Fruit fly (Drosophila melanogaster): ENCODE results near the gene CG15535.

CG15535 gene

dm6 chr3R:30427805-30428359, 4.2 kb upstream of the CG15535 start, which contains the start of gene CG2218 (continued):
- TF ChIP-seq bcd (GFP tag; optimal IDR thresholded peaks at IDR 0.05) (no peak), inv (GFP tag; IDR thresholded peaks at IDR 0.05; ENCODE audit: partially characterized antibody) (no peak), gem (tag; optimal IDR thresholded peaks at IDR 0.05) (no peak), Atf3 (GFP tag; optimal IDR thresholded peaks at IDR 0.05) (no peak), org-1 (GFP tag; optimal IDR thresholded peaks at IDR 0.05) (no peak), ci (GFP tag; IDR thresholded peaks at IDR 0.05) (no peak), Antp (GFP tag; optimal IDR thresholded peaks at IDR 0.05) (no peak), CG7963 (GFP tag; IDR thresholded peaks at IDR 0.05; ENCODE audit: partially characterized antibody) (no peak), CG7372 (GFP tag; IDR thresholded peaks at IDR 0.05) (no peak), NK7.1 (GFP tag; optimal IDR thresholded peaks at IDR 0.05) (no peak), run (tag; optimal IDR thresholded peaks at IDR 0.05) (no peak), CG7839 (tag; optimal IDR thresholded peaks at IDR 0.05) (no peak), nau (GFP tag; optimal IDR thresholded peaks at IDR 0.05) (no peak), Med (GFP tag) (peak; percentile 88), H2.0 (GFP tag; IDR thresholded peaks at IDR 0.05) (no peak), gfzf (GFP tag; optimal IDR thresholded peaks at IDR 0.05) (peak; percentile 95), Ravus (GFP tag; IDR thresholded peaks at IDR 0.05) (no peak), CG7556 (GFP tag; optimal IDR thresholded peaks at IDR 0.05) (no peak), caup (GFP tag; optimal IDR thresholded peaks at IDR 0.05; ENCODE audit: severe bottlenecking) (no peak), CG2129 (GFP tag; IDR thresholded peaks at IDR 0.05; ENCODE audit: partially characterized antibody) (no peak), bsh (GFP tag; optimal IDR thresholded peaks at IDR 0.05) (no peak), CoRest (tag; optimal IDR thresholded peaks at IDR 0.05) (peak; percentile 31), CG12659 (GFP tag; optimal IDR thresholded peaks at IDR 0.05) (peak; percentile 52), Fer1 (GFP tag; optimal IDR thresholded peaks at IDR 0.05) (no peak), Elba2 (GFP tag; optimal IDR thresholded peaks at IDR 0.05) (no peak), H15 (GFP tag; IDR thresholded peaks at IDR 0.05) (no peak), Gsc (GFP tag; IDR thresholded peaks at IDR 0.05) (no peak), exex (tag; optimal IDR thresholded peaks at IDR 0.05) (no peak), repo (GFP tag; optimal IDR thresholded peaks at IDR 0.05) (no peak), CG5180 (GFP tag; optimal IDR thresholded peaks at IDR 0.05) (no peak), pita (GFP tag; optimal IDR thresholded peaks at IDR 0.05) (no peak), sr (GFP tag; IDR thresholded peaks at IDR 0.05) (no peak; the same call in 2 of the 3 replicates), CG11247 (GFP tag; IDR thresholded peaks at IDR 0.05) (no peak), pum (GFP tag; optimal IDR thresholded peaks at IDR 0.05) (no peak), CG6254 (GFP tag; optimal IDR thresholded peaks at IDR 0.05) (no peak), CG1792 (GFP tag; optimal IDR thresholded peaks at IDR 0.05) (no peak), CG13894 (tag; optimal IDR thresholded peaks at IDR 0.05) (no peak), CG8388 (GFP tag; optimal IDR thresholded peaks at IDR 0.05) (no peak), ERR (GFP tag; optimal IDR thresholded peaks at IDR 0.05) (no peak), lov (optimal IDR thresholded peaks at IDR 0.05) (no peak), lov (GFP tag; IDR thresholded peaks at IDR 0.05) (no peak), klu (GFP tag; IDR thresholded peaks at IDR 0.05) (no peak), Xrp1 (GFP tag; IDR thresholded peaks at IDR 0.05) (no peak), HLH3B (GFP tag; IDR thresholded peaks at IDR 0.05) (no peak), ssp (GFP tag; IDR thresholded peaks at IDR 0.05) (no peak), CG4617 (GFP tag; optimal IDR thresholded peaks at IDR 0.05; ENCODE audit: borderline replicate concordance) (peak; percentile 87), MTF-1 (GFP tag; optimal IDR thresholded peaks at IDR 0.05; ENCODE audit: borderline replicate concordance) (no peak), HLH4C (GFP tag; IDR thresholded peaks at IDR 0.05; ENCODE audit: partially characterized antibody) (no peak), pho (GFP tag; optimal IDR thresholded peaks at IDR 0.05) (no peak), Hsf (GFP tag; optimal IDR thresholded peaks at IDR 0.05) (no peak), nerfin-1 (tag; optimal IDR thresholded peaks at IDR 0.05) (peak; percentile 31)

All from whole organism, embryonic.